Worm (Caenorhabditis elegans) whole organism, mixed stage, embryonic: Measurements from ENCODE around the gene B0244.6.

Experiments used
- M03D4.4 ChIP-seq: sonication (generic microtip); optimal IDR thresholded peaks from 2 replicates; lab custom pipeline; 2017; ENCODE audit warnings: mild to moderate bottlenecking, missing genetic modification characterization, missing compliant biosample characterization
- blmp-1 ChIP-seq: fragments of 150-350 bp; optimal IDR thresholded peaks from 2 replicates; lab custom pipeline; 2014; ENCODE audit warnings: missing biosample characterization, missing genetic modification characterization
- elt-1 ChIP-seq: sonication (generic microtip); optimal IDR thresholded peaks from 2 replicates; lab custom pipeline; 2017; ENCODE audit warnings: missing genetic modification characterization, mild to moderate bottlenecking, missing compliant biosample characterization, antibody characterized with exemption, moderate library complexity, borderline replicate concordance; ENCODE audit not compliant: insufficient read depth
- hlh-1 ChIP-seq: fragments of 150-350 bp; optimal IDR thresholded peaks from 2 replicates; lab custom pipeline; 2014; ENCODE audit warnings: missing biosample characterization, missing genetic modification reagents, missing genetic modification characterization
- lsy-2 ChIP-seq: fragments of 150-350 bp; optimal IDR thresholded peaks from 2 replicates; lab custom pipeline; 2014; ENCODE audit warnings: missing biosample characterization, missing genetic modification characterization
- mep-1 ChIP-seq: fragments of 150-350 bp; optimal IDR thresholded peaks from 2 replicates; lab custom pipeline; 2017; ENCODE audit warnings: missing biosample characterization, missing genetic modification reagents, missing genetic modification characterization, inconsistent platforms
- nhr-76 ChIP-seq: sonication (generic microtip); optimal IDR thresholded peaks from 2 replicates; lab custom pipeline; 2017; ENCODE audit warnings: missing biosample characterization, missing genetic modification characterization
- pha-4 ChIP-seq: fragments of 150-350 bp; optimal IDR thresholded peaks from 2 replicates; lab custom pipeline; 2018; ENCODE audit warnings: missing biosample characterization, missing genetic modification reagents, missing genetic modification characterization
- unc-39 ChIP-seq: fragments of 150-350 bp; optimal IDR thresholded peaks from 2 replicates; lab custom pipeline; 2014; ENCODE audit warnings: missing biosample characterization, missing genetic modification characterization
- unc-62 ChIP-seq: fragments of 150-350 bp; optimal IDR thresholded peaks from 2 replicates; lab custom pipeline; 2014; ENCODE audit warnings: missing biosample characterization, missing genetic modification reagents, missing genetic modification characterization

DNA sequence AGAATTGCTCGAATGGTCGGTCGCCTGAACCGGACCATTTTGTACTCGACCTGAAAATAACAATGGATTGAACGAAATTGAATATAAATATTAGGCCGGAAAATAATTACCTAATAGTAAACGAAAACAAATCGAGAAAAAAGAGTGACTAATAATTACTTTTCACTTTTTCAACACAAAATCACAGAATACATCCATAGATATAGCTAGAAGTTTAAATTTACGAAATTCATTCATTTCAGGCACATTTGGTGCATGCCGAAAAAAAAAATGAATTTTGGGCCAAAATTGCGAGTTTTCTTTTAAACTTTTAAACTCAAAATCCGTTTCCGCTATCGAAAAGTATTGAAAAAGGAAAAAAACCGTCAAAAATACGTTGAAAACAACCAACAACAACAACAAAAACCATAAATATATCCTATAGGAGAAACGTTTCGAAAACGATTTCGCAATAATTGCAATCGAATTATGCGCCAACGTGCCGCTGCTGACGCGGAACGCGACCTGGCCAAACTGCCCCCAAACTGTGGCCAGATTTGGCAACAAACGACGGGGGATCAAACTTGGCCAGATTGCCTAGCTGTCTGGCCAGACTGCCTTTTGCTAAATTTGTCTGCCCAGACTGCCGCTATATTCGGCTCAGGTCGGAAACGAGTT is 47.6 kb downstream of the B0244.6 start, which contains the start of gene Y37B11A.3:
- TF ChIP-seq elt-1 (tag; lab: Kevin White, UChicago) (no peak), blmp-1 (tag; lab: Kevin White, UChicago) (no peak), unc-62 (GFP tag; lab: Kevin White, UChicago) (no peak), mep-1 (peak; percentile 17), unc-39 (tag; lab: Kevin White, UChicago) (no peak), M03D4.4 (tag; lab: Kevin White, UChicago) (no peak), hlh-1 (tag; lab: Kevin White, UChicago) (no peak), pha-4 (tag; lab: Kevin White, UChicago) (peak; percentile 47), nhr-76 (tag; lab: Kevin White, UChicago) (no peak), lsy-2 (tag; lab: Kevin White, UChicago) (peak; percentile 38)
